Worm (Caenorhabditis elegans) whole organism, L4 larva: Measurements from ENCODE around the gene F09G2.1.

Source experiments
- F26F4.8 ChIP-seq: fragments of 200-800 bp; sonication (Bioruptor generic); conservative IDR thresholded peaks from 2 replicates; pipeline ENCODE4 v1.3.6; 2022; ENCODE audit warnings: missing genetic modification characterization, missing compliant biosample characterization
- F37D6.2 ChIP-seq: sonication (generic microtip); optimal IDR thresholded peaks from 2 replicates; lab custom pipeline; 2016; ENCODE audit warnings: mild to moderate bottlenecking, missing genetic modification characterization, missing compliant biosample characterization
- R02D3.7 ChIP-seq: fragments of 150-350 bp; sonication (generic microtip); optimal IDR thresholded peaks from 3 replicates; lab custom pipeline; 2014; ENCODE audit warnings: missing biosample characterization, missing genetic modification characterization
- T20F7.1 ChIP-seq: fragments of 200-800 bp; sonication (Bioruptor generic); optimal IDR thresholded peaks from 2 replicates; lab custom pipeline; 2018; ENCODE audit warnings: mild to moderate bottlenecking, missing genetic modification characterization, missing compliant biosample characterization
- Y105C5A.15 ChIP-seq: fragments of 200-800 bp; sonication (Bioruptor generic); IDR thresholded peaks from 2 replicates; pipeline ENCODE4 v1.3.6; 2022; ENCODE audit warnings: missing genetic modification characterization, missing compliant biosample characterization
- Y48G9A.11 ChIP-seq: fragments of 200-800 bp; sonication (Bioruptor generic); IDR thresholded peaks from 2 replicates; pipeline ENCODE4 v1.3.6; 2022; ENCODE audit warnings: missing genetic modification reagents, missing genetic modification characterization, missing compliant biosample characterization
- aha-1 ChIP-seq: fragments of 150-350 bp; peaks from one replicate; lab custom pipeline; 2014; ENCODE audit warnings: missing biosample characterization, missing genetic modification characterization
- aly-2 ChIP-seq: sonication (generic microtip); optimal IDR thresholded peaks from 2 replicates; lab custom pipeline; 2018; ENCODE audit warnings: missing biosample characterization, missing genetic modification characterization
- attf-4 ChIP-seq: sonication (generic microtip); optimal IDR thresholded peaks from 3 replicates; lab custom pipeline; 2017; ENCODE audit warnings: missing biosample characterization, missing genetic modification characterization
- ceh-20 ChIP-seq: fragments of 200-800 bp; sonication (Bioruptor generic); IDR thresholded peaks from 2 replicates; pipeline ENCODE4 v1.3.6; 2022; ENCODE audit warnings: missing genetic modification reagents, missing genetic modification characterization, missing compliant biosample characterization
- ceh-32 ChIP-seq: sonication (generic microtip); optimal IDR thresholded peaks from 2 replicates; lab custom pipeline; 2016; ENCODE audit warnings: mild to moderate bottlenecking, missing genetic modification characterization, missing compliant biosample characterization; ENCODE audit not compliant: poor library complexity
- ceh-82 ChIP-seq: sonication (generic microtip); optimal IDR thresholded peaks from 2 replicates; lab custom pipeline; 2017; ENCODE audit warnings: missing biosample characterization, missing genetic modification characterization
- ces-1 ChIP-seq: fragments of 150-350 bp; sonication (generic microtip); optimal IDR thresholded peaks from 4 replicates; lab custom pipeline; 2014; ENCODE audit warnings: missing biosample characterization, missing genetic modification reagents, missing genetic modification characterization
- ctbp-1 ChIP-seq: fragments of 200-800 bp; sonication (Bioruptor generic); IDR thresholded peaks from 2 replicates; pipeline ENCODE4 v1.3.6; 2022; ENCODE audit warnings: missing genetic modification reagents, missing genetic modification characterization, missing compliant biosample characterization
- daf-12 ChIP-seq: fragments of 150-350 bp; optimal IDR thresholded peaks from 2 replicates; lab custom pipeline; 2014; ENCODE audit warnings: missing biosample characterization, missing genetic modification reagents, missing genetic modification characterization
- daf-16 ChIP-seq, 3 experiments: sonication (generic microtip); optimal IDR thresholded peaks; 2 replicates each; lab custom pipeline; 2016 to 2017; ENCODE audit warnings: missing genetic modification characterization in 3 of 3, missing genetic modification reagents in 3 of 3, mild to moderate bottlenecking in 2 of 3, missing compliant biosample characterization in 2 of 3, missing biosample characterization in 1 of 3, moderate library complexity in 1 of 3
- daf-8 ChIP-seq: fragments of 200-800 bp; sonication (Bioruptor generic); IDR thresholded peaks from 2 replicates; pipeline ENCODE4 v1.3.6; 2022; ENCODE audit warnings: missing genetic modification characterization, missing compliant biosample characterization
- dmd-6 ChIP-seq: fragments of 200-800 bp; sonication (Bioruptor generic); IDR thresholded peaks from 2 replicates; pipeline ENCODE4 v1.3.6; 2022; ENCODE audit warnings: missing genetic modification reagents, missing genetic modification characterization, missing compliant biosample characterization
- dmd-9 ChIP-seq: fragments of 200-800 bp; sonication (Bioruptor generic); IDR thresholded peaks from 2 replicates; pipeline ENCODE4 v1.3.6; 2022; ENCODE audit warnings: missing genetic modification reagents, missing genetic modification characterization, missing compliant biosample characterization
- duxl-1 ChIP-seq: sonication (generic microtip); optimal IDR thresholded peaks from 2 replicates; lab custom pipeline; 2016; ENCODE audit warnings: mild to moderate bottlenecking, missing genetic modification characterization, moderate library complexity, missing compliant biosample characterization; ENCODE audit not compliant: poor library complexity
- egl-27 ChIP-seq: sonication (generic microtip); optimal IDR thresholded peaks from 3 replicates; lab custom pipeline; 2017; ENCODE audit warnings: missing biosample characterization, missing genetic modification reagents, missing genetic modification characterization
- fos-1 ChIP-seq: fragments of 150-350 bp; optimal IDR thresholded peaks from 2 replicates; lab custom pipeline; 2014; ENCODE audit warnings: missing biosample characterization, missing genetic modification characterization
- gei-8 ChIP-seq: fragments of 200-800 bp; sonication (Bioruptor generic); optimal IDR thresholded peaks from 2 replicates; lab custom pipeline; 2018; ENCODE audit warnings: mild to moderate bottlenecking, missing genetic modification characterization, missing compliant biosample characterization
- hlh-30 ChIP-seq: sonication (generic microtip); optimal IDR thresholded peaks from 2 replicates; lab custom pipeline; 2017; ENCODE audit warnings: antibody characterized with exemption, mild to moderate bottlenecking, missing genetic modification characterization, missing compliant biosample characterization; ENCODE audit not compliant: insufficient read depth
- jun-1 ChIP-seq: fragments of 150-350 bp; optimal IDR thresholded peaks from 2 replicates; lab custom pipeline; 2014; ENCODE audit warnings: missing biosample characterization, missing genetic modification reagents, missing genetic modification characterization
- lir-3 ChIP-seq: sonication (generic microtip); optimal IDR thresholded peaks from 2 replicates; lab custom pipeline; 2016; ENCODE audit warnings: mild to moderate bottlenecking, missing genetic modification characterization, missing compliant biosample characterization
- lsy-2 ChIP-seq, 2 experiments: fragments of 150-350 bp in 1 of 2; sonication (generic microtip) in 1 of 2; optimal IDR thresholded peaks; 2 replicates each; lab custom pipeline; 2014 to 2017; ENCODE audit warnings: missing biosample characterization in 2 of 2, missing genetic modification characterization in 2 of 2
- mes-2 ChIP-seq: sonication (generic microtip); optimal IDR thresholded peaks from 2 replicates; lab custom pipeline; 2016; ENCODE audit warnings: missing genotype, mild to moderate bottlenecking, missing genetic modification characterization, missing compliant biosample characterization; ENCODE audit not compliant: poor library complexity, severe bottlenecking
- mxl-3 ChIP-seq: fragments of 200-800 bp; sonication (Bioruptor generic); optimal IDR thresholded peaks from 2 replicates; lab custom pipeline; 2018; ENCODE audit warnings: mild to moderate bottlenecking, missing genetic modification characterization, missing compliant biosample characterization
- nhr-102 ChIP-seq: sonication (generic microtip); optimal IDR thresholded peaks from 2 replicates; lab custom pipeline; 2016; ENCODE audit warnings: mild to moderate bottlenecking, missing genetic modification characterization, moderate library complexity, missing compliant biosample characterization
- nhr-11 ChIP-seq: fragments of 150-350 bp; optimal IDR thresholded peaks from 2 replicates; lab custom pipeline; 2014; ENCODE audit warnings: missing biosample characterization, missing genetic modification characterization
- nhr-41 ChIP-seq: fragments of 200-800 bp; sonication (Bioruptor generic); IDR thresholded peaks from 2 replicates; pipeline ENCODE4 v1.3.6; 2022; ENCODE audit warnings: missing genetic modification reagents, missing genetic modification characterization, missing compliant biosample characterization
- nhr-42 ChIP-seq: fragments of 200-800 bp; sonication (Bioruptor generic); IDR thresholded peaks from 2 replicates; pipeline ENCODE4 v1.3.6; 2022; ENCODE audit warnings: missing genetic modification characterization, missing compliant biosample characterization
- nhr-6 ChIP-seq: fragments of 150-350 bp; optimal IDR thresholded peaks from 2 replicates; lab custom pipeline; 2014; ENCODE audit warnings: missing biosample characterization, missing genetic modification characterization
- nhr-76 ChIP-seq: fragments of 150-350 bp; optimal IDR thresholded peaks from 2 replicates; lab custom pipeline; 2014; ENCODE audit warnings: missing biosample characterization, missing genetic modification characterization
- rbr-2 ChIP-seq: sonication (generic microtip); optimal IDR thresholded peaks from 2 replicates; lab custom pipeline; 2016; ENCODE audit warnings: missing genotype, missing genetic modification characterization, missing compliant biosample characterization
- skn-1 ChIP-seq: fragments of 150-350 bp; optimal IDR thresholded peaks from 2 replicates; lab custom pipeline; 2014; ENCODE audit warnings: missing biosample characterization, missing genetic modification characterization
- snpc-1.2 ChIP-seq: fragments of 200-800 bp; sonication (Bioruptor generic); IDR thresholded peaks from 2 replicates; pipeline ENCODE4 v1.3.6; 2022; ENCODE audit warnings: missing genetic modification reagents, missing genetic modification characterization, missing compliant biosample characterization
- unc-39 ChIP-seq: sonication (generic microtip); optimal IDR thresholded peaks from 2 replicates; lab custom pipeline; 2017; ENCODE audit warnings: missing biosample characterization, missing genetic modification characterization
- unc-62 ChIP-seq, 3 experiments: fragments of 150-350 bp in 1 of 3; sonication (generic microtip); optimal IDR thresholded peaks in 2 of 3; peaks in 1 of 3; 1 replicate in 1 of 3; 2 replicates in 2 of 3; lab custom pipeline; 2014 to 2017; ENCODE audit warnings: missing biosample characterization in 3 of 3, missing genetic modification characterization in 3 of 3, missing genetic modification reagents in 3 of 3, missing genotype in 1 of 3
- ztf-7 ChIP-seq: fragments of 150-350 bp; optimal IDR thresholded peaks from 2 replicates; lab custom pipeline; 2014; ENCODE audit warnings: missing biosample characterization, missing genetic modification characterization

The F09G2.1 gene

ce11 chrV:7237133-7237532 lies 37.1 kb downstream of the F09G2.1 start, which contains the start of gene hyls-1 (continued):
- no peak for TF ChIP-seq skn-1 (tag; lab: Kevin White, UChicago)
- no peak for TF ChIP-seq T20F7.1 (GFP tag; lab: Kevin White, UChicago)

- TF ChIP-seq gei-8 (GFP tag; lab: Kevin White, UChicago) (no peak), aly-2 (tag; lab: Kevin White, UChicago) (no peak), unc-39 (tag; lab: Kevin White, UChicago) (no peak), ceh-32 (tag; lab: Kevin White, UChicago) (no peak), ces-1 (GFP tag; lab: Kevin White, UChicago) (no peak), F26F4.8 (GFP tag; lab: Robert Waterston, UW) (no peak), nhr-76 (tag; lab: Kevin White, UChicago) (no peak), jun-1 (tag; lab: Kevin White, UChicago) (no peak), F37D6.2 (tag; lab: Kevin White, UChicago) (no peak), snpc-1.2 (GFP tag; lab: Robert Waterston, UW) (no peak), daf-8 (no peak), nhr-6 (tag; lab: Kevin White, UChicago) (no peak), R02D3.7 (tag; lab: Kevin White, UChicago) (no peak), nhr-42 (GFP tag; lab: Robert Waterston, UW) (no peak), rbr-2 (tag; lab: Kevin White, UChicago) (no peak), Y48G9A.11 (no peak), ctbp-1 (no peak), attf-4 (tag; lab: Kevin White, UChicago) (no peak)
- TF ChIP-seq, all 104 proteins: peak for 0
Observed at ce11 chrV:7239471-7239870, 39.4 kb downstream of the F09G2.1 start, which contains the start of gene C05C8.1. Gene C05C8.1, plus strand, starts transcription at chrV:7239771.

- TF ChIP-seq ceh-32 (tag; lab: Kevin White, UChicago) (no peak), nhr-41 (GFP tag; lab: Robert Waterston, UW) (no peak), dmd-9 (GFP tag; lab: Robert Waterston, UW) (no peak), unc-62 (GFP tag; optimal IDR thresholded peaks at IDR 0.05 in 1 of 2; lab: Kevin White, UChicago) (peak in 1 of 2 experiments; percentile 28), unc-62 (tag; optimal IDR thresholded peaks at IDR 0.05; lab: Kevin White, UChicago) (no peak), mxl-3 (GFP tag; lab: Kevin White, UChicago) (peak; percentile 21), ztf-7 (tag; lab: Kevin White, UChicago) (no peak)
Observed at ce11 chrV:7246951-7247350, 46.9 kb downstream of the F09G2.1 start, which contains the start of gene C05C8.7. Gene C05C8.7, minus strand, starts transcription at chrV:7247050.

- TF ChIP-seq lir-3 (tag; lab: Kevin White, UChicago) (no peak), aha-1 (peak; percentile 92), unc-62 (GFP tag; optimal IDR thresholded peaks at IDR 0.05 in 1 of 2; lab: Kevin White, UChicago) (peak in 1 of 2 experiments; percentile 95), unc-62 (tag; optimal IDR thresholded peaks at IDR 0.05; lab: Kevin White, UChicago) (no peak)
Observed at ce11 chrV:7248227-7248953, 48.4 kb downstream of the F09G2.1 start.

- TF ChIP-seq dmd-6 (GFP tag; lab: Robert Waterston, UW): no peak
- TF ChIP-seq nhr-76 (tag; lab: Kevin White, UChicago): no peak
- no peak for TF ChIP-seq ceh-82 (tag; lab: Kevin White, UChicago)
- TF ChIP-seq mxl-3 (GFP tag; lab: Kevin White, UChicago): no peak
- TF ChIP-seq lsy-2 (tag; optimal IDR thresholded peaks at IDR 0.05; lab: Kevin White, UChicago): no peak
- no peak for TF ChIP-seq nhr-102 (tag; lab: Kevin White, UChicago)
- TF ChIP-seq duxl-1: no peak
- TF ChIP-seq F26F4.8 (GFP tag; lab: Robert Waterston, UW): no peak
- no peak for TF ChIP-seq ceh-20 (GFP tag; lab: Robert Waterston, UW)
- TF ChIP-seq nhr-11 (tag; lab: Kevin White, UChicago): no peak
- no peak for TF ChIP-seq daf-12 (tag; lab: Kevin White, UChicago)
- TF ChIP-seq daf-16 (GFP tag; optimal IDR thresholded peaks at IDR 0.05; lab: Kevin White, UChicago): no peak
- TF ChIP-seq daf-16 (tag; optimal IDR thresholded peaks at IDR 0.05; lab: Kevin White, UChicago): no peak
- TF ChIP-seq fos-1: no peak
- TF ChIP-seq F37D6.2 (tag; lab: Kevin White, UChicago): no peak
- no peak for TF ChIP-seq hlh-30
- TF ChIP-seq ctbp-1: no peak
- TF ChIP-seq Y105C5A.15 (GFP tag; lab: Robert Waterston, UW): no peak
- TF ChIP-seq egl-27 (tag; lab: Kevin White, UChicago): no peak
- TF ChIP-seq mes-2: no peak
Observed at ce11 chrV:7255095-7255494, 55.1 kb downstream of the F09G2.1 start, which contains the start of gene C05C8.8. Gene C05C8.8, minus strand, starts transcription at chrV:7255195.
